Worm (Caenorhabditis elegans) whole organism, midembryonic: Measurements from ENCODE around the gene nep-4.

Source experiments
- T22C8.4 ChIP-seq: fragments of 200-800 bp; sonication (Bioruptor generic); IDR thresholded peaks from 2 replicates; pipeline ENCODE4 v1.3.6; 2022; ENCODE audit warnings: missing genetic modification characterization, missing compliant biosample characterization
- cog-1 ChIP-seq: sonication (generic microtip); optimal IDR thresholded peaks from 2 replicates; lab custom pipeline; 2016; ENCODE audit warnings: missing genetic modification characterization, missing compliant biosample characterization
- flt-1 ChIP-seq: fragments of 200-800 bp; sonication (Bioruptor generic); IDR thresholded peaks from 2 replicates; pipeline ENCODE4 v1.3.6; 2022; ENCODE audit warnings: missing genetic modification characterization, missing compliant biosample characterization
- klf-2 ChIP-seq: fragments of 200-800 bp; sonication (Bioruptor generic); conservative IDR thresholded peaks from 2 replicates; pipeline ENCODE4 v1.3.6; 2022; ENCODE audit warnings: missing genetic modification reagents, missing genetic modification characterization, missing compliant biosample characterization

ce11 chrX:6899848-6900247 lies 36.6 kb upstream of the nep-4 start, which contains the start of gene F14B8.4:
- TF ChIP-seq flt-1 (GFP tag; lab: Robert Waterston, UW) = no peak
- TF ChIP-seq T22C8.4 (GFP tag; lab: Robert Waterston, UW) = no peak
- no peak for TF ChIP-seq klf-2
- no peak for TF ChIP-seq cog-1 (tag; lab: Kevin White, UChicago)
